Worm (Caenorhabditis elegans) whole organism, mixed stage, embryonic: ENCODE results near the gene C56G2.4.

ENCODE experiments used
- bed-3 ChIP-seq: fragments of 200-800 bp; sonication (Bioruptor generic); optimal IDR thresholded peaks from 3 replicates; lab custom pipeline; 2018; ENCODE audit warnings: mild to moderate bottlenecking, missing genetic modification characterization, moderate library complexity, missing compliant biosample characterization
- ces-1 ChIP-seq: fragments of 150-350 bp; optimal IDR thresholded peaks from 2 replicates; lab custom pipeline; 2014; ENCODE audit warnings: missing biosample characterization, missing genetic modification reagents, missing genetic modification characterization
- elt-3 ChIP-seq: fragments of 150-350 bp; optimal IDR thresholded peaks from 2 replicates; lab custom pipeline; 2014; ENCODE audit warnings: missing biosample characterization, missing genetic modification characterization
- ham-2 ChIP-seq: fragments of 200-800 bp; sonication (Bioruptor generic); optimal IDR thresholded peaks from 2 replicates; lab custom pipeline; 2018; ENCODE audit warnings: mild to moderate bottlenecking, missing genetic modification characterization, missing compliant biosample characterization
- lin-13 ChIP-seq: fragments of 150-350 bp; optimal IDR thresholded peaks from 2 replicates; lab custom pipeline; 2014; ENCODE audit warnings: missing biosample characterization, missing genetic modification characterization
- lsy-2 ChIP-seq: fragments of 150-350 bp; optimal IDR thresholded peaks from 2 replicates; lab custom pipeline; 2014; ENCODE audit warnings: missing biosample characterization, missing genetic modification characterization
- nhr-12 ChIP-seq: fragments of 150-350 bp; optimal IDR thresholded peaks from 2 replicates; lab custom pipeline; 2014; ENCODE audit warnings: missing biosample characterization, missing genetic modification characterization
- pha-4 ChIP-seq: fragments of 150-350 bp; optimal IDR thresholded peaks from 2 replicates; lab custom pipeline; 2018; ENCODE audit warnings: missing biosample characterization, missing genetic modification reagents, missing genetic modification characterization
- snpc-4 ChIP-seq: fragments of 150-350 bp; optimal IDR thresholded peaks from 2 replicates; lab custom pipeline; 2014; ENCODE audit warnings: missing biosample characterization, missing genetic modification characterization
- sptf-1 ChIP-seq: sonication (generic microtip); optimal IDR thresholded peaks from 2 replicates; lab custom pipeline; 2017; ENCODE audit warnings: mild to moderate bottlenecking, missing genetic modification characterization, moderate library complexity, missing compliant biosample characterization
- tbx-8 ChIP-seq: fragments of 200-800 bp; sonication (Bioruptor generic); optimal IDR thresholded peaks from 2 replicates; lab custom pipeline; 2018; ENCODE audit warnings: mild to moderate bottlenecking, missing genetic modification characterization, moderate library complexity, missing compliant biosample characterization
- unc-62 ChIP-seq: fragments of 150-350 bp; optimal IDR thresholded peaks from 2 replicates; lab custom pipeline; 2014; ENCODE audit warnings: missing biosample characterization, missing genetic modification reagents, missing genetic modification characterization
- ztf-11 ChIP-seq: fragments of 150-350 bp; optimal IDR thresholded peaks from 2 replicates; lab custom pipeline; 2014; ENCODE audit warnings: missing biosample characterization, missing genetic modification characterization

DNA sequence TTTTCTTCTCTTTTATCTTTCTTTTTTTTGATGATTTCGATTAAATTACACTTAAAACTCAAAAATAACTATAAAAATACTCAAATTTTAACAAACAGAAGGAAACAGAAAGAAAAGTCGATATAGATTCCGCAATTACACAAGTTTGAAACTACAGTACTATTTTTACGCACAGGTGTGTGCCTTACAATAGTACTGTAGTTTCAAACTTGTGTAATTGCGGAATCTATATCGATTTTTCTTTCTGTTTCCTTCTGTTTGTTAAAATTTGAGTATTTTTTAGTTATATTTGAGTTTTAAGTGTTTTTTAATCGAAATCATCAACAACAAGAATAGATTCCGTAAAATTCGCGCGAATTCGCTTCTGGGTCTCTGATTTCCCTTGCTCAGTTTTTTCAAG, 48.5 kb upstream of the C56G2.4 start:
- TF ChIP-seq snpc-4 (tag; lab: Kevin White, UChicago) (no peak), bed-3 (GFP tag; lab: Kevin White, UChicago) (no peak), ztf-11 (tag; lab: Kevin White, UChicago) (no peak), tbx-8 (GFP tag; lab: Kevin White, UChicago) (no peak), sptf-1 (tag; lab: Kevin White, UChicago) (no peak), ces-1 (GFP tag; lab: Kevin White, UChicago) (no peak), lsy-2 (tag; lab: Kevin White, UChicago) (no peak), lin-13 (tag; lab: Kevin White, UChicago) (no peak), ham-2 (GFP tag; lab: Kevin White, UChicago) (no peak), pha-4 (tag; lab: Kevin White, UChicago) (no peak), unc-62 (GFP tag; lab: Kevin White, UChicago) (no peak), elt-3 (tag; lab: Kevin White, UChicago) (no peak), nhr-12 (tag; lab: Kevin White, UChicago) (no peak)
